Worm (Caenorhabditis elegans): ENCODE results near the gene pmp-1.

pmp-1 gene

DNA sequence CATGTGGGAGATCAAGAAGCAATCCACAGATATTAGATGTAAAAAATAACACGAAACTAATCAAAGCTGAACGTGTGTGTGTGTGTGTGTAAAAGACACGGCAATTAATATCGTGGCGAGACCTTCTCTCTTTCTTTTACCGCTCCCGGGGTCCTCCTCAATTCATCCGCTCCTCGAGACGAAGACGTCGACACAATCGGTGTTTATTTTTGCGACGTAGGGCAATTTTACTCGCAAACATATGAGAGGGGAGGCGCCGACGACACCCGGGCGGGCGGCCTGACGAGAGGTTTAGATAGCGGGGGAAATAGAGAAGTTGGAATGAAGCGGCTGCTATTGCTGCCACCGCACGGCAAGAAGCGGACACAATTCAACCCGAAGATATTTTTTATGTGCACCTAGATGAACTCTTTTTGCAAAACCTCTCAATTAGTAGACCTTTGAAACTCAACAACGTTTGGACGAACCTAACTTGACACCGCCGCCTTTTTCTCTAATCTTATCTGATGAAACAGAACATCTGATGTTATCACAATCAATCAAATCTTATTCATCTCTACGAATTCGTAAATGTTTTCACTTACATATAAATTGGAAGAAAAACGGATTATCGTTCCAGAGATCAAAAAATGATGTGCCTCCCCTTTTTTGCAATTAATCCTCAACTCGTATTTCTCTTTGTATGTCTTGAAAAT lies 50.7 kb downstream of the pmp-1 start:
- peak; percentile 40 for TF ChIP-seq rnt-1 (tag; optimal IDR thresholded peaks at IDR 0.05)
- peak; percentile 13 for TF ChIP-seq ceh-14 (tag; optimal IDR thresholded peaks at IDR 0.05)
- TF ChIP-seq hlh-6 (tag; optimal IDR thresholded peaks at IDR 0.05), result peak; percentile 13
- no peak for TF ChIP-seq sdc-2 (tag; optimal IDR thresholded peaks at IDR 0.05)
- peak; percentile 17 for TF ChIP-seq tbx-2 (tag; optimal IDR thresholded peaks at IDR 0.05)
- TF ChIP-seq elt-2 (tag; optimal IDR thresholded peaks at IDR 0.05), result peak; percentile 32
- TF ChIP-seq odd-2 (tag; optimal IDR thresholded peaks at IDR 0.05), result no peak
- peak; percentile 19 for TF ChIP-seq pha-2 (tag; optimal IDR thresholded peaks at IDR 0.05)
- TF ChIP-seq syd-9 (tag; optimal IDR thresholded peaks at IDR 0.05), result no peak
- peak; percentile 39 for TF ChIP-seq ceh-18 (tag; optimal IDR thresholded peaks at IDR 0.05)
- peak; percentile 27 for TF ChIP-seq C08G9.2 (tag; optimal IDR thresholded peaks at IDR 0.05)
- TF ChIP-seq ceh-31 (tag; optimal IDR thresholded peaks at IDR 0.05), result peak; percentile 17

DNA sequence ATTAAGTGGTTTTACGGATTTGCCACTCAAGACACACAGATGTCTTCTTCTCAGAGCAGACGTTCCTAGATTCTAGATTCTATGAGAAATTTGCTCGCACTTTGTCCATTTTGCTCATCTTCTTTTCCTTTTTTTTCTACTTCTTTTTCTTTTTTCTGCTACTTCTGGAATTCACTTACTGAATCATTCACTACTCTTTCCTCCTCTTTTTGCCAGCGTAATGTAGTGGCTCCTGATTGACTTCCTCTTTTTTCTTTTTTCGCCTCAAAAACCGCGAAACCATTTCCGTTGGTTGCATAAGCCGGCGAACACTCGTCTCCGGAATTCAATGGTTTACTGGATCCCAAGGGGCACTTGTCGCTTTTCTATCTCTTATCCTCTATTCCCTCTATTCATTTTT lies 51.3 kb downstream of the pmp-1 start:
- TF ChIP-seq ceh-14 (tag; optimal IDR thresholded peaks at IDR 0.05) (no peak), unc-42 (tag; optimal IDR thresholded peaks at IDR 0.05) (peak; percentile 13), K09A11.1 (tag; optimal IDR thresholded peaks at IDR 0.05; ENCODE audit: insufficient read depth) (no peak)

DNA sequence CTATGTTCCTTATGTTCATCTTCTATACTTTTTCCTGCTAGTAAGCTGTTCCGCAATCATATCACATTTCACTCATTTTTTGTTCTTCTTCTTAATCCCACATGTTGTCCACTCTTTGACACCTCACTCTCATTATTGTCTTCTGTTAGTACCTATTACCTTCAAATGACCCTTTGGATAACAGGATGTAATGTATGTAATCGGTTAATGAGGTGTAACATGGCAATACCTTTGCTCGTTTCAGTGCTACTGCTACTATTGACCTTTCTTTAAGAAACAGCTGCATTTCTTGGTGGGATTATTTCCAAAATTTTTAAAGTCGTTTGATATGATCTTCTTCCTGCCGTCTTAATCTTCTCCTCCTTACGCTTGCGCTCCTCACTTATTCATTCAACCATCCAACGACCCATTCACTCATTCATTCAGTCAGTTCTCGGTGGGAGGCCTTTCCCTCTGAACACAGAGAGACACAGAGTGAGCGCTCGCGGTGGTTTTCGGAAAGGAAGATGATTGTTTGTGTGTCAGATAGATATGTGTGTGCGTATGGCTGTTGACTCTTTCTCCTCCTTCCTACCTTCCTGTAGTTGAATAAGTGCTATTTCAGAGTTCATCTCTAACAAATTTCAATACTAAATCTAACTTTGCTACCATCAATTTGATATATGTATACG lies 51.9 kb downstream of the pmp-1 start:
- TF ChIP-seq madf-2 (tag; optimal IDR thresholded peaks at IDR 0.05) (no peak), fax-1 (tag; optimal IDR thresholded peaks at IDR 0.05) (no peak), ceh-31 (tag; optimal IDR thresholded peaks at IDR 0.05) (peak; percentile 53), T23F11.4 (GFP tag; optimal IDR thresholded peaks at IDR 0.05) (no peak), K02D7.2 (tag; optimal IDR thresholded peaks at IDR 0.05) (no peak), tbx-2 (tag; optimal IDR thresholded peaks at IDR 0.05) (peak; percentile 28), pag-3 (tag; optimal IDR thresholded peaks at IDR 0.05; ENCODE audit: borderline replicate concordance) (no peak), unc-42 (tag; optimal IDR thresholded peaks at IDR 0.05) (no peak), pat-9 (tag; optimal IDR thresholded peaks at IDR 0.05) (no peak), hlh-15 (tag; optimal IDR thresholded peaks at IDR 0.05) (no peak), unc-86 (tag; optimal IDR thresholded peaks at IDR 0.05) (no peak), Y22D7AL.16 (tag; optimal IDR thresholded peaks at IDR 0.05) (no peak), syd-9 (tag; optimal IDR thresholded peaks at IDR 0.05) (no peak), ceh-24 (tag; optimal IDR thresholded peaks at IDR 0.05) (no peak), C08G9.2 (tag; optimal IDR thresholded peaks at IDR 0.05) (no peak), hlh-13 (GFP tag; optimal IDR thresholded peaks at IDR 0.05) (no peak), K09A11.1 (tag; optimal IDR thresholded peaks at IDR 0.05; ENCODE audit: insufficient read depth) (no peak), ztf-16 (tag; optimal IDR thresholded peaks at IDR 0.05) (no peak), nhr-232 (tag; optimal IDR thresholded peaks at IDR 0.05) (peak; percentile 29), ceh-22 (tag; optimal IDR thresholded peaks at IDR 0.05) (no peak), fkh-10 (GFP tag; optimal IDR thresholded peaks at IDR 0.05) (no peak), ceh-18 (tag; optimal IDR thresholded peaks at IDR 0.05) (no peak), pax-1 (tag; optimal IDR thresholded peaks at IDR 0.05) (peak; percentile 3), ceh-19 (GFP tag; optimal IDR thresholded peaks at IDR 0.05) (no peak), ceh-30 (tag; optimal IDR thresholded peaks at IDR 0.05) (no peak), pros-1 (tag; optimal IDR thresholded peaks at IDR 0.05) (no peak), ceh-48 (tag; optimal IDR thresholded peaks at IDR 0.05) (no peak), ama-1 (optimal IDR thresholded peaks at IDR 0.05) (no peak), elt-2 (tag; optimal IDR thresholded peaks at IDR 0.05) (no peak), hlh-8 (tag; optimal IDR thresholded peaks at IDR 0.05) (no peak), C38D4.7 (GFP tag; optimal IDR thresholded peaks at IDR 0.05) (no peak), ceh-6 (GFP tag; optimal IDR thresholded peaks at IDR 0.05) (no peak), npax-4 (tag; optimal IDR thresholded peaks at IDR 0.05) (no peak), ceh-9 (tag; optimal IDR thresholded peaks at IDR 0.05) (no peak), ttx-3 (tag; optimal IDR thresholded peaks at IDR 0.05) (no peak), sox-2 (GFP tag; IDR thresholded peaks at IDR 0.05) (peak; percentile 39), ahr-1 (tag; optimal IDR thresholded peaks at IDR 0.05) (no peak), dmd-4 (tag; optimal IDR thresholded peaks at IDR 0.05; ENCODE audit: borderline replicate concordance) (no peak), F13H6.1 (tag; optimal IDR thresholded peaks at IDR 0.05) (no peak), ref-2 (tag; optimal IDR thresholded peaks at IDR 0.05) (no peak), rnt-1 (tag; optimal IDR thresholded peaks at IDR 0.05) (no peak), ceh-14 (tag; optimal IDR thresholded peaks at IDR 0.05) (no peak)
